Fruit fly (Drosophila melanogaster): Measurements from ENCODE around the gene BG642167.

- TF ChIP-seq CG10669 (GFP tag; optimal IDR thresholded peaks at IDR 0.05) (peak; percentile 11), Eip78C (GFP tag) (peak; percentile 28), Smox (GFP tag; optimal IDR thresholded peaks at IDR 0.05) (no peak), CG9139 (GFP tag; optimal IDR thresholded peaks at IDR 0.05) (no peak), CG34406 (GFP tag; optimal IDR thresholded peaks at IDR 0.05) (no peak), fd59A (GFP tag; optimal IDR thresholded peaks at IDR 0.05) (no peak), CG16779 (tag; optimal IDR thresholded peaks at IDR 0.05) (no peak)
Measured at dm6 chr3R:25855594-25856305, 49.5 kb downstream of the BG642167 start, which contains the start of gene CG5890.

Data from whole organism, prepupa.